Worm (Caenorhabditis elegans) whole organism, young adult: ENCODE measurements around the gene try-1.

Experiments used
- D2030.7 ChIP-seq: fragments of 200-800 bp; sonication (Bioruptor generic); IDR thresholded peaks from 2 replicates; pipeline ENCODE4 v1.3.6; 2022; ENCODE audit warnings: missing genetic modification reagents, missing genetic modification characterization, missing compliant biosample characterization
- F33H1.4 ChIP-seq: fragments of 200-800 bp; sonication (Bioruptor generic); IDR thresholded peaks from 2 replicates; pipeline ENCODE4 v1.3.6; 2022; ENCODE audit warnings: missing genetic modification reagents, missing genetic modification characterization, missing compliant biosample characterization
- F37B4.10 ChIP-seq: fragments of 200-800 bp; sonication (Bioruptor generic); IDR thresholded peaks from 2 replicates; pipeline ENCODE4 v1.3.6; 2022; ENCODE audit warnings: missing genetic modification characterization, missing compliant biosample characterization
- F49E8.2 ChIP-seq: sonication (generic microtip); optimal IDR thresholded peaks from 3 replicates; lab custom pipeline; 2017; ENCODE audit warnings: missing genetic modification characterization, mild to moderate bottlenecking, missing compliant biosample characterization, antibody characterized with exemption, moderate library complexity; ENCODE audit not compliant: insufficient read depth
- F57A8.1 ChIP-seq: fragments of 200-800 bp; sonication (Bioruptor generic); optimal IDR thresholded peaks from 2 replicates; lab custom pipeline; 2018; ENCODE audit warnings: mild to moderate bottlenecking, missing genetic modification characterization, moderate library complexity, missing compliant biosample characterization
- K11D2.4 ChIP-seq: fragments of 200-800 bp; sonication (Bioruptor generic); IDR thresholded peaks from 2 replicates; pipeline ENCODE4 v1.3.6; 2022; ENCODE audit warnings: missing genetic modification reagents, missing genetic modification characterization, missing compliant biosample characterization
- T26A5.8 ChIP-seq: sonication (generic microtip); optimal IDR thresholded peaks from 2 replicates; lab custom pipeline; 2016; ENCODE audit warnings: missing genetic modification characterization, missing compliant biosample characterization
- Y67H2A.10 ChIP-seq: fragments of 200-800 bp; sonication (Bioruptor generic); conservative IDR thresholded peaks from 2 replicates; pipeline ENCODE4 v1.3.6; 2022; ENCODE audit warnings: missing genetic modification reagents, missing genetic modification characterization, missing compliant biosample characterization
- Y79H2A.3 ChIP-seq: fragments of 200-800 bp; sonication (Bioruptor generic); conservative IDR thresholded peaks from 2 replicates; pipeline ENCODE4 v1.3.6; 2022; ENCODE audit warnings: missing genetic modification reagents, missing genetic modification characterization, missing compliant biosample characterization
- akir-1 ChIP-seq: fragments of 200-800 bp; sonication (Bioruptor generic); optimal IDR thresholded peaks from 2 replicates; lab custom pipeline; 2018; ENCODE audit warnings: mild to moderate bottlenecking, missing genetic modification characterization, moderate library complexity, missing compliant biosample characterization
- ama-1 ChIP-seq, 3 experiments: fragments of 150-350 bp in 1 of 3; sonication (generic microtip) in 2 of 3; optimal IDR thresholded peaks; 2 replicates each; lab custom pipeline; 2014 to 2018; ENCODE audit warnings: missing biosample characterization in 2 of 3, missing genetic modification characterization in 2 of 3, missing genetic modification reagents in 2 of 3
- attf-5 ChIP-seq: fragments of 200-800 bp; sonication (Bioruptor generic); optimal IDR thresholded peaks from 2 replicates; lab custom pipeline; 2018; ENCODE audit warnings: mild to moderate bottlenecking, missing genetic modification characterization, missing compliant biosample characterization
- ccch-3 ChIP-seq: fragments of 200-800 bp; sonication (Bioruptor generic); optimal IDR thresholded peaks from 2 replicates; lab custom pipeline; 2018; ENCODE audit warnings: mild to moderate bottlenecking, missing genetic modification characterization, missing compliant biosample characterization
- cebp-1 ChIP-seq, 2 experiments: fragments of 200-800 bp in 1 of 2; sonication (Bioruptor generic) in 1 of 2; sonication (generic microtip) in 1 of 2; IDR thresholded peaks in 1 of 2; optimal IDR thresholded peaks in 1 of 2; 2 replicates each; pipeline versions ENCODE4 v1.3.6 to Lab custom; 2017 to 2022; ENCODE audit warnings: missing compliant biosample characterization in 2 of 2, missing genetic modification characterization in 2 of 2, mild to moderate bottlenecking in 1 of 2, missing genetic modification reagents in 1 of 2, moderate library complexity in 1 of 2
- ceh-91 ChIP-seq: fragments of 200-800 bp; sonication (Bioruptor generic); IDR thresholded peaks from 2 replicates; pipeline ENCODE4 v1.3.6; 2022; ENCODE audit warnings: missing genetic modification reagents, missing genetic modification characterization, missing compliant biosample characterization
- ekl-4 ChIP-seq: fragments of 200-800 bp; sonication (Bioruptor generic); IDR thresholded peaks from 2 replicates; pipeline ENCODE4 v1.3.6; 2022; ENCODE audit warnings: missing genetic modification reagents, missing genetic modification characterization, missing compliant biosample characterization
- gei-17 ChIP-seq: fragments of 200-800 bp; sonication (Bioruptor generic); optimal IDR thresholded peaks from 2 replicates; lab custom pipeline; 2018; ENCODE audit warnings: mild to moderate bottlenecking, missing genetic modification characterization, missing compliant biosample characterization
- him-1 ChIP-seq: sonication (generic microtip); optimal IDR thresholded peaks from 2 replicates; lab custom pipeline; 2016; ENCODE audit warnings: missing genotype, missing genetic modification reagents, missing genetic modification characterization, missing compliant biosample characterization
- hmg-1.2 ChIP-seq: fragments of 200-800 bp; sonication (Bioruptor generic); IDR thresholded peaks from 2 replicates; pipeline ENCODE4 v1.3.6; 2022; ENCODE audit warnings: missing genetic modification reagents, missing genetic modification characterization, missing compliant biosample characterization
- hmg-20 ChIP-seq: fragments of 200-800 bp; sonication (Bioruptor generic); IDR thresholded peaks from 2 replicates; pipeline ENCODE4 v1.3.6; 2022; ENCODE audit warnings: missing genetic modification reagents, missing genetic modification characterization, missing compliant biosample characterization
- lag-1 ChIP-seq: fragments of 200-800 bp; sonication (Bioruptor generic); IDR thresholded peaks from 2 replicates; pipeline ENCODE4 v1.3.6; 2022; ENCODE audit warnings: missing genetic modification reagents, missing genetic modification characterization, missing compliant biosample characterization
- let-607 ChIP-seq, 2 experiments: fragments of 200-800 bp in 1 of 2; sonication (Bioruptor generic) in 1 of 2; sonication (generic microtip) in 1 of 2; optimal IDR thresholded peaks; 2 replicates each; lab custom pipeline; 2016 to 2018; ENCODE audit warnings: mild to moderate bottlenecking in 2 of 2, missing compliant biosample characterization in 2 of 2, missing genetic modification characterization in 2 of 2, moderate library complexity in 2 of 2, missing genotype in 1 of 2
- lin-40 ChIP-seq: sonication (generic microtip); optimal IDR thresholded peaks from 2 replicates; lab custom pipeline; 2016; ENCODE audit warnings: missing genetic modification characterization, mild to moderate bottlenecking, missing compliant biosample characterization, missing genotype, missing genetic modification reagents
- lsl-1 ChIP-seq: fragments of 200-800 bp; sonication (Bioruptor generic); optimal IDR thresholded peaks from 2 replicates; lab custom pipeline; 2018; ENCODE audit warnings: mild to moderate bottlenecking, missing genetic modification characterization, moderate library complexity, missing compliant biosample characterization
- madf-8 ChIP-seq: fragments of 200-800 bp; sonication (Bioruptor generic); conservative IDR thresholded peaks from 2 replicates; pipeline ENCODE4 v1.3.6; 2022; ENCODE audit warnings: missing genetic modification reagents, missing genetic modification characterization, missing compliant biosample characterization
- mcd-1 ChIP-seq: fragments of 200-800 bp; sonication (Bioruptor generic); IDR thresholded peaks from 2 replicates; pipeline ENCODE4 v1.3.6; 2022; ENCODE audit warnings: missing genetic modification reagents, missing genetic modification characterization, missing compliant biosample characterization
- mel-28 ChIP-seq: sonication (generic microtip); optimal IDR thresholded peaks from 2 replicates; lab custom pipeline; 2016; ENCODE audit warnings: borderline replicate concordance, mild to moderate bottlenecking, missing genetic modification characterization, missing compliant biosample characterization
- nfya-2 ChIP-seq: fragments of 200-800 bp; sonication (Bioruptor generic); IDR thresholded peaks from 2 replicates; pipeline ENCODE4 v1.3.6; 2022; ENCODE audit warnings: missing genetic modification reagents, missing genetic modification characterization, missing compliant biosample characterization
- nhr-120 ChIP-seq: fragments of 200-800 bp; sonication (Bioruptor generic); IDR thresholded peaks from 2 replicates; pipeline ENCODE4 v1.3.6; 2022; ENCODE audit warnings: missing genetic modification characterization, missing compliant biosample characterization
- nhr-27 ChIP-seq: fragments of 200-800 bp; sonication (Bioruptor generic); optimal IDR thresholded peaks from 2 replicates; lab custom pipeline; 2018; ENCODE audit warnings: mild to moderate bottlenecking, missing genetic modification characterization, moderate library complexity, missing compliant biosample characterization
- nhr-80 ChIP-seq: sonication (generic microtip); optimal IDR thresholded peaks from 2 replicates; lab custom pipeline; 2016; ENCODE audit warnings: missing genetic modification characterization, missing compliant biosample characterization
- rcor-1 ChIP-seq: fragments of 200-800 bp; sonication (Bioruptor generic); IDR thresholded peaks from 2 replicates; pipeline ENCODE4 v1.3.6; 2022; ENCODE audit warnings: missing genetic modification reagents, missing genetic modification characterization, missing compliant biosample characterization
- rpc-1 ChIP-seq, 2 experiments: fragments of 150-350 bp in 1 of 2; sonication (generic microtip) in 1 of 2; optimal IDR thresholded peaks; 2 replicates each; lab custom pipeline; 2014 to 2018; ENCODE audit warnings: missing biosample characterization in 1 of 2, missing genetic modification characterization in 1 of 2, missing genetic modification reagents in 1 of 2, missing genotype in 1 of 2
- snpc-1.1 ChIP-seq: sonication (generic microtip); optimal IDR thresholded peaks from 2 replicates; lab custom pipeline; 2017; ENCODE audit warnings: missing genetic modification characterization, mild to moderate bottlenecking, missing compliant biosample characterization, antibody characterized with exemption, moderate library complexity, missing genotype, missing genetic modification reagents; ENCODE audit not compliant: insufficient read depth
- snpc-1.3 ChIP-seq: sonication (generic microtip); optimal IDR thresholded peaks from 2 replicates; lab custom pipeline; 2017; ENCODE audit warnings: missing genetic modification characterization, mild to moderate bottlenecking, missing compliant biosample characterization, antibody characterized with exemption, moderate library complexity, missing genotype, missing genetic modification reagents; ENCODE audit not compliant: insufficient read depth
- sptf-2 ChIP-seq: fragments of 200-800 bp; sonication (Bioruptor generic); optimal IDR thresholded peaks from 2 replicates; lab custom pipeline; 2018; ENCODE audit warnings: mild to moderate bottlenecking, missing genetic modification characterization, missing compliant biosample characterization
- unc-62 ChIP-seq: fragments of 150-350 bp; optimal IDR thresholded peaks from 2 replicates; lab custom pipeline; 2014; ENCODE audit warnings: missing biosample characterization, missing genetic modification reagents, missing genetic modification characterization
- zfh-2 ChIP-seq: fragments of 200-800 bp; sonication (Bioruptor generic); conservative IDR thresholded peaks from 2 replicates; pipeline ENCODE4 v1.3.6; 2022; ENCODE audit warnings: missing genetic modification reagents, missing genetic modification characterization, missing compliant biosample characterization
- ztf-28 ChIP-seq: fragments of 200-800 bp; sonication (Bioruptor generic); IDR thresholded peaks from 2 replicates; pipeline ENCODE4 v1.3.6; 2022; ENCODE audit warnings: missing genetic modification reagents, missing genetic modification characterization, missing compliant biosample characterization
- ztf-3 ChIP-seq: fragments of 200-800 bp; sonication (Bioruptor generic); optimal IDR thresholded peaks from 2 replicates; lab custom pipeline; 2018; ENCODE audit warnings: mild to moderate bottlenecking, missing genetic modification characterization, missing compliant biosample characterization

The try-1 gene

DNA sequence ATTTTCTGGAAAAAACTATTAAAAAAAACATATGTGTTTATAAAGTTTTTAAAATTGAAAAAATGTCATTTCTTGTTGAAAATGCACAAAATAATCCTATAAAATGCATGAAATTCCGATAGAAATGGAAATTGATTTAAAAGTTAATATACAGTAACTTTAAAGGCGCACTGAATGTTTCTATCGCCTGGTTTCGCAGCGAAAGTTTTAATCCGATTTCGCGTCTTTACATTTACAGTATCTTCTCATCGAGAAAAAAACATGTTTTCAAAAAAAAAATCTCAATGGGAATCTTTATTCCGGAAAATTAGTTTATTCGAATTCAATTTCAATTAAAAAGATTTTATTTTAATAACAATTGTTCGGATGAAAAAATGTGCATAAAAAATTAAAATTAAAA, 35.1 kb downstream of the try-1 start, which contains the start of gene R05F9.11 (continued):
- no peak for TF ChIP-seq nhr-80 (tag; lab: Kevin White, UChicago)
- TF ChIP-seq F33H1.4 (GFP tag; lab: Robert Waterston, UW) = peak; percentile 95
- TF ChIP-seq ceh-91 (GFP tag; lab: Robert Waterston, UW) = 0 out of 2 replicates have a peak, but pooled peaks have one; percentile 52
- TF ChIP-seq ztf-28 (GFP tag; lab: Robert Waterston, UW) = no peak
- peak; percentile 87 for TF ChIP-seq madf-8 (GFP tag; lab: Robert Waterston, UW)
- no peak for TF ChIP-seq lin-40
- peak; percentile 94 for TF ChIP-seq lsl-1 (GFP tag; lab: Kevin White, UChicago)
- TF ChIP-seq gei-17 (GFP tag; lab: Kevin White, UChicago) = no peak
- TF ChIP-seq unc-62 (GFP tag; lab: Kevin White, UChicago) = no peak
- TF ChIP-seq snpc-1.3 (tag; lab: Kevin White, UChicago) = no peak
- no peak for TF ChIP-seq rpc-1 (optimal IDR thresholded peaks at IDR 0.05; lab: Kevin White, UChicago)
- no peak for TF ChIP-seq rpc-1 (tag; optimal IDR thresholded peaks at IDR 0.05; lab: Kevin White, UChicago)
- TF ChIP-seq rcor-1 (GFP tag; lab: Robert Waterston, UW) = 0 out of 2 replicates have a peak, but pooled peaks have one; percentile 11
- TF ChIP-seq nhr-27 = no peak
- TF ChIP-seq him-1 (tag; lab: Kevin White, UChicago) = peak; percentile 79
- TF ChIP-seq ccch-3 (GFP tag; lab: Kevin White, UChicago) = no peak

- no peak for TF ChIP-seq let-607 (tag; optimal IDR thresholded peaks at IDR 0.05; lab: Kevin White, UChicago)
- TF ChIP-seq zfh-2 (GFP tag; lab: Robert Waterston, UW) = 0 out of 2 replicates have a peak, but pooled peaks have one; percentile 35
- TF ChIP-seq cebp-1 (GFP tag; IDR thresholded peaks at IDR 0.05; lab: Robert Waterston, UW) = no peak
- peak; percentile 20 for TF ChIP-seq cebp-1 (tag; optimal IDR thresholded peaks at IDR 0.05; lab: Kevin White, UChicago)
- no peak for TF ChIP-seq hmg-20 (GFP tag; lab: Robert Waterston, UW)
- no peak for TF ChIP-seq ztf-3 (GFP tag; lab: Kevin White, UChicago)
- no peak for TF ChIP-seq ama-1 (optimal IDR thresholded peaks at IDR 0.05; lab: Kevin White, UChicago)
- no peak for TF ChIP-seq ama-1 (GFP tag; optimal IDR thresholded peaks at IDR 0.05; lab: Kevin White, UChicago)
- no peak for TF ChIP-seq ekl-4 (GFP tag; lab: Robert Waterston, UW)
- TF ChIP-seq lin-40 = peak; percentile 24
- TF ChIP-seq akir-1 (GFP tag; lab: Kevin White, UChicago) = no peak
- peak; percentile 22 for TF ChIP-seq attf-5 (GFP tag; lab: Kevin White, UChicago)
- no peak for TF ChIP-seq lag-1 (GFP tag; lab: Robert Waterston, UW)
- peak; percentile 40; the same call in 1 of the 2 replicates for TF ChIP-seq hmg-1.2 (GFP tag; lab: Robert Waterston, UW)
- no peak for TF ChIP-seq Y79H2A.3 (GFP tag; lab: Robert Waterston, UW)
- 0 out of 2 replicates have a peak, but pooled peaks have one; percentile 9 for TF ChIP-seq K11D2.4 (GFP tag; lab: Robert Waterston, UW)
- TF ChIP-seq F49E8.2 (tag; lab: Kevin White, UChicago) = no peak
- no peak for TF ChIP-seq D2030.7
These were observed 41.2 kb downstream of the try-1 start for ce11 chrII:4908160-4908559.

DNA sequence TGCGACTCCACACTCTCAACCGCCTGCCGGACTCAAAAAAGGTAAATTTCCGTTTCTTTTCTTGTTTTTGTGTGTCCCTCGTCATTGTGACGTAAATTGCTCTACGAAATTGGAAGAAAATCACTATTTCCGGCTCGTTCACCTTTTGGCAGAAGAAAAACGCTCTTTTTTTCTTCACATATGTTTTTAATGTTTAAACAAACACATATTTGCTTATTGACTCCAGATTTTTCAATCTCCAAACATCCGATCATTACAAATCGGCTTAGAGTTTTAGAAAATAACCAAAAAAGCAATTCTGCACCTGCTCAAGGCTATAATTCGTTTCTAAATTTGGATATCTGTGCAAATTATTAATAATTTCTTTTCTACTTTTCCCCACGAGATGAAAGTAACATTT, 43.4 kb downstream of the try-1 start:
- no peak for TF ChIP-seq ceh-91 (GFP tag; lab: Robert Waterston, UW)
- no peak for TF ChIP-seq ztf-3 (GFP tag; lab: Kevin White, UChicago)
- TF ChIP-seq Y67H2A.10 (GFP tag; lab: Robert Waterston, UW) = no peak
- no peak for TF ChIP-seq T26A5.8 (tag; lab: Kevin White, UChicago)
- TF ChIP-seq nfya-2 (GFP tag; lab: Robert Waterston, UW) = no peak
- no peak for TF ChIP-seq mel-28 (tag; lab: Kevin White, UChicago)
- no peak for TF ChIP-seq D2030.7
- no peak for TF ChIP-seq F37B4.10
- no peak for TF ChIP-seq nhr-80 (tag; lab: Kevin White, UChicago)
- no peak for TF ChIP-seq snpc-1.1 (tag; lab: Kevin White, UChicago)
- no peak for TF ChIP-seq nhr-120 (GFP tag; lab: Robert Waterston, UW)
- TF ChIP-seq Y79H2A.3 (GFP tag; lab: Robert Waterston, UW) = no peak
- TF ChIP-seq F57A8.1 (GFP tag; lab: Kevin White, UChicago) = no peak
- no peak for TF ChIP-seq mcd-1
- TF ChIP-seq sptf-2 (GFP tag; lab: Kevin White, UChicago) = no peak
